Worm (Caenorhabditis elegans) whole organism, midembryonic: ENCODE results near the gene K03H9.3.

Source experiments
- flt-1 ChIP-seq: fragments of 200-800 bp; sonication (Bioruptor generic); IDR thresholded peaks from 2 replicates; pipeline ENCODE4 v1.3.6; 2022; ENCODE audit warnings: missing genetic modification characterization, missing compliant biosample characterization
- klf-2 ChIP-seq: fragments of 200-800 bp; sonication (Bioruptor generic); conservative IDR thresholded peaks from 2 replicates; pipeline ENCODE4 v1.3.6; 2022; ENCODE audit warnings: missing genetic modification reagents, missing genetic modification characterization, missing compliant biosample characterization
- ref-1 ChIP-seq: fragments of 200-800 bp; sonication (Bioruptor generic); conservative IDR thresholded peaks from 2 replicates; pipeline ENCODE4 v1.3.6; 2022; ENCODE audit warnings: missing genetic modification reagents, missing genetic modification characterization, missing compliant biosample characterization

DNA sequence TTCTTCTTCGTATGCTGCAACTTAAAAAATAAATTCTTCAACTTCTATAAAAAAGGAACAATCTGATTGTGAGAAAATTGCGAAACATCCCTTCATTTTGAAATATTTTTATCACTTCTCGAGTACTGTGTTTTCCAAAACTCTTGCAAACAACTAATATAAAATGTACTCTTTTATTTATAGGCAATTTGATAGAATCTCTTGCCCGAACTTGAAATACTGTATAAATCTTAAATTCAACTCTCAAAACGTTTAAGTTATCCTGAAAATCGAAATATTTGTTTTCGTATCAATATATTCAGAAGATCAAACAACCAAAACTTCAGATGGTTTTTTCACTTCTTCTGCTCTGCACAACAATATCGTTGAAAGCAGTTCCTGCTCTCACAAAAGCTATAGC is 36.4 kb upstream of the K03H9.3 start, which contains the start of gene F58F12.4:
- no peak for TF ChIP-seq ref-1 (GFP tag; lab: Robert Waterston, UW)
- TF ChIP-seq flt-1, result no peak
- no peak for TF ChIP-seq klf-2
